Fruit fly (Drosophila melanogaster) whole organism, embryonic: ENCODE data around the gene Prosalpha6T.

Experiments used
- Adf1 ChIP-seq: fragments of 200-800 bp; sonication (Bioruptor generic); IDR thresholded peaks from 2 replicates; pipeline ENCODE4 v1.3.6; 2022; ENCODE audit warnings: missing biosample characterization, missing genetic modification characterization
- Aef1 ChIP-seq: fragments of 200-800 bp; sonication (Bioruptor generic); IDR thresholded peaks from 3 replicates; pipeline ENCODE4 v1.3.6; 2022; ENCODE audit warnings: missing biosample characterization, missing genetic modification characterization
- Bdp1 ChIP-seq: fragments of 200-800 bp; sonication (Bioruptor generic); optimal IDR thresholded peaks from 3 replicates; lab custom pipeline; 2016; ENCODE audit warnings: missing biosample characterization, missing genetic modification characterization
- BtbVII ChIP-seq: fragments of 200-800 bp; sonication (Bioruptor generic); optimal IDR thresholded peaks from 3 replicates; lab custom pipeline; 2017; ENCODE audit warnings: missing biosample characterization, mild to moderate bottlenecking, missing genetic modification characterization
- CG10431 ChIP-seq: fragments of 200-800 bp; sonication (Bioruptor generic); optimal IDR thresholded peaks from 3 replicates; lab custom pipeline; 2018; ENCODE audit warnings: missing biosample characterization, mild to moderate bottlenecking, missing genetic modification characterization
- CG11398 ChIP-seq: fragments of 200-800 bp; sonication (Bioruptor generic); optimal IDR thresholded peaks from 2 replicates; lab custom pipeline; 2016; ENCODE audit warnings: missing biosample characterization, missing genetic modification characterization
- CG12071 ChIP-seq: fragments of 200-800 bp; sonication (Bioruptor generic); optimal IDR thresholded peaks from 3 replicates; lab custom pipeline; 2018; ENCODE audit warnings: missing biosample characterization, mild to moderate bottlenecking, missing genetic modification characterization
- CG1233 ChIP-seq: fragments of 200-800 bp; sonication (Bioruptor generic); optimal IDR thresholded peaks from 4 replicates; lab custom pipeline; 2018; ENCODE audit warnings: missing biosample characterization, mild to moderate bottlenecking, missing genetic modification characterization
- CG12769 ChIP-seq: fragments of 200-800 bp; sonication (Bioruptor generic); optimal IDR thresholded peaks from 2 replicates; lab custom pipeline; 2019; ENCODE audit warnings: missing biosample characterization, mild to moderate bottlenecking, missing genetic modification characterization, moderate library complexity
- CG14667 ChIP-seq: fragments of 200-800 bp; sonication (Bioruptor generic); IDR thresholded peaks from 2 replicates; pipeline ENCODE4 v1.3.6; 2022; ENCODE audit warnings: missing biosample characterization, missing genetic modification characterization
- CG1602 ChIP-seq: fragments of 200-800 bp; sonication (Bioruptor generic); optimal IDR thresholded peaks from 3 replicates; lab custom pipeline; 2016; ENCODE audit warnings: missing biosample characterization, missing genetic modification characterization
- CG2199 ChIP-seq: fragments of 200-800 bp; sonication (Bioruptor generic); IDR thresholded peaks from 3 replicates; pipeline ENCODE4 v1.3.6; 2022; ENCODE audit warnings: missing biosample characterization, missing genetic modification characterization
- CG3726 ChIP-seq: fragments of 200-800 bp; sonication (Bioruptor generic); IDR thresholded peaks from 3 replicates; pipeline ENCODE4, ENCODE4 v1.3.6; 2022; ENCODE audit warnings: missing biosample characterization, missing genetic modification characterization
- CG3995 ChIP-seq: fragments of 200-800 bp; sonication (Bioruptor generic); optimal IDR thresholded peaks from 3 replicates; lab custom pipeline; 2016; ENCODE audit warnings: missing biosample characterization, missing genetic modification characterization
- CG4282 ChIP-seq: fragments of 200-800 bp; sonication (Bioruptor generic); optimal IDR thresholded peaks from 2 replicates; lab custom pipeline; 2016; ENCODE audit warnings: missing biosample characterization, missing genetic modification characterization
- CG4404 ChIP-seq: fragments of 200-800 bp; sonication (Bioruptor generic); IDR thresholded peaks from 2 replicates; pipeline ENCODE4 v1.3.6; 2022; ENCODE audit warnings: missing biosample characterization, missing genetic modification characterization
- CG7839 ChIP-seq: fragments of 200-800 bp; sonication (Bioruptor generic); optimal IDR thresholded peaks from 3 replicates; lab custom pipeline; 2018; ENCODE audit warnings: missing biosample characterization, mild to moderate bottlenecking, missing genetic modification characterization, moderate library complexity
- CG7928 ChIP-seq: fragments of 200-800 bp; sonication (Bioruptor generic); optimal IDR thresholded peaks from 2 replicates; lab custom pipeline; 2017; ENCODE audit warnings: missing biosample characterization, mild to moderate bottlenecking, missing genetic modification characterization
- CG9817 ChIP-seq: fragments of 200-800 bp; sonication (Bioruptor generic); optimal IDR thresholded peaks from 2 replicates; lab custom pipeline; 2018; ENCODE audit warnings: missing biosample characterization, mild to moderate bottlenecking, missing genetic modification characterization, moderate library complexity
- CG9932 ChIP-seq: fragments of 200-800 bp; sonication (Bioruptor generic); IDR thresholded peaks from 2 replicates; pipeline ENCODE4 v1.3.6; 2022; ENCODE audit warnings: missing biosample characterization, missing genetic modification characterization
- D ChIP-seq, 2 experiments: fragments of 200-800 bp in 1 of 2; fragments of >200 bp in 1 of 2; sonication (Bioruptor generic) in 1 of 2; optimal IDR thresholded peaks; 2 replicates in 1 of 2; 3 replicates in 1 of 2; lab custom pipeline; 2017; ENCODE audit warnings: mild to moderate bottlenecking in 1 of 2, missing biosample characterization in 1 of 2, missing genetic modification characterization in 1 of 2, missing genetic modification reagents in 1 of 2
- D19B ChIP-seq: fragments of 200-800 bp; sonication (Bioruptor generic); optimal IDR thresholded peaks from 2 replicates; lab custom pipeline; 2017; ENCODE audit warnings: missing biosample characterization, mild to moderate bottlenecking, missing genetic modification characterization
- Eip74EF ChIP-seq, 2 experiments: fragments of 200-800 bp in 1 of 2; fragments of >200 bp in 1 of 2; sonication (Bioruptor generic) in 1 of 2; optimal IDR thresholded peaks; 2 replicates each; lab custom pipeline; 2017 to 2019; ENCODE audit warnings: missing biosample characterization in 2 of 2, missing genetic modification characterization in 2 of 2, mild to moderate bottlenecking in 1 of 2, moderate library complexity in 1 of 2
- Ets65A ChIP-seq: fragments of 200-800 bp; sonication (Bioruptor generic); peaks from one replicate; lab custom pipeline; 2016; ENCODE audit warnings: missing biosample characterization, missing genetic modification characterization
- Hr78 ChIP-seq, 2 experiments: fragments of 200-800 bp in 1 of 2; fragments of >200 bp in 1 of 2; sonication (Bioruptor generic) in 1 of 2; optimal IDR thresholded peaks; 2 replicates each; lab custom pipeline; 2017 to 2019; ENCODE audit warnings: missing biosample characterization in 2 of 2, missing genetic modification characterization in 2 of 2, mild to moderate bottlenecking in 1 of 2, moderate library complexity in 1 of 2
- NC2α ChIP-seq: fragments of 200-800 bp; sonication (Bioruptor generic); optimal IDR thresholded peaks from 2 replicates; lab custom pipeline; 2016; ENCODE audit warnings: missing biosample characterization, missing genetic modification characterization
- NFAT ChIP-seq: fragments of 200-800 bp; sonication (Bioruptor generic); IDR thresholded peaks from 2 replicates; pipeline ENCODE4 v1.3.6; 2022; ENCODE audit warnings: missing biosample characterization, missing genetic modification characterization
- Sry-β ChIP-seq: fragments of 200-800 bp; sonication (Bioruptor generic); optimal IDR thresholded peaks from 2 replicates; lab custom pipeline; 2018; ENCODE audit warnings: missing biosample characterization, mild to moderate bottlenecking, missing genetic modification characterization, moderate library complexity
- TFAM ChIP-seq: fragments of 200-800 bp; sonication (Bioruptor generic); optimal IDR thresholded peaks from 2 replicates; lab custom pipeline; 2017; ENCODE audit warnings: missing biosample characterization, missing genetic modification characterization, inconsistent platforms
- Xbp1 ChIP-seq: fragments of 200-800 bp; sonication (Bioruptor generic); optimal IDR thresholded peaks from 3 replicates; lab custom pipeline; 2016; ENCODE audit warnings: missing biosample characterization, mild to moderate bottlenecking, missing genetic modification characterization
- Xrp1 ChIP-seq: fragments of 200-800 bp; sonication (Bioruptor generic); IDR thresholded peaks from 2 replicates; pipeline ENCODE4 v1.3.6; 2022; ENCODE audit warnings: missing biosample characterization, missing genetic modification characterization
- ab ChIP-seq: fragments of 200-800 bp; sonication (Bioruptor generic); optimal IDR thresholded peaks from 2 replicates; lab custom pipeline; 2016; ENCODE audit warnings: missing biosample characterization, missing genetic modification characterization
- bab2 ChIP-seq: fragments of 200-800 bp; sonication (Bioruptor generic); optimal IDR thresholded peaks from 2 replicates; lab custom pipeline; 2016; ENCODE audit warnings: missing biosample characterization, missing genetic modification characterization
- crp ChIP-seq, 2 experiments: fragments of 200-800 bp; sonication (Bioruptor generic); optimal IDR thresholded peaks; 2 replicates in 1 of 2; 3 replicates in 1 of 2; lab custom pipeline; 2017; ENCODE audit warnings: missing biosample characterization in 2 of 2, missing genetic modification characterization in 2 of 2, mild to moderate bottlenecking in 1 of 2, moderate library complexity in 1 of 2
- dati ChIP-seq: fragments of 200-800 bp; sonication (Bioruptor generic); IDR thresholded peaks from 2 replicates; pipeline ENCODE4 v1.3.6; 2022; ENCODE audit warnings: missing biosample characterization, missing genetic modification characterization
- disco-r ChIP-seq: fragments of 200-800 bp; sonication (Bioruptor generic); optimal IDR thresholded peaks from 2 replicates; lab custom pipeline; 2016; ENCODE audit warnings: missing biosample characterization, missing genetic modification characterization
- gsb ChIP-seq: fragments of 200-800 bp; sonication (Bioruptor generic); IDR thresholded peaks from 2 replicates; pipeline ENCODE4 v1.3.6; 2022; ENCODE audit warnings: missing biosample characterization, missing genetic modification characterization
- hbn ChIP-seq: fragments of 200-800 bp; sonication (Bioruptor generic); IDR thresholded peaks from 2 replicates; pipeline ENCODE4 v1.3.6; 2022; ENCODE audit warnings: missing biosample characterization, missing genetic modification characterization; ENCODE audit not compliant: partially characterized antibody
- insv ChIP-seq, 2 experiments: fragments of 200-800 bp; sonication (Bioruptor generic); optimal IDR thresholded peaks; 3 replicates each; lab custom pipeline; 2016 to 2018; ENCODE audit warnings: missing biosample characterization in 2 of 2, missing genetic modification characterization in 2 of 2
- jigr1 ChIP-seq: fragments of 200-800 bp; sonication (Bioruptor generic); IDR thresholded peaks from 3 replicates; pipeline ENCODE4 v1.3.6; 2022; ENCODE audit warnings: missing biosample characterization, missing genetic modification characterization
- lmd ChIP-seq: fragments of 200-800 bp; sonication (Bioruptor generic); IDR thresholded peaks from 2 replicates; pipeline ENCODE4 v1.3.6; 2022; ENCODE audit warnings: missing biosample characterization, missing genetic modification characterization
- maf-S ChIP-seq: fragments of 200-800 bp; sonication (Bioruptor generic); optimal IDR thresholded peaks from 2 replicates; lab custom pipeline; 2016; ENCODE audit warnings: missing biosample characterization, missing genetic modification characterization
- mld ChIP-seq: fragments of 200-800 bp; sonication (Bioruptor generic); IDR thresholded peaks from 3 replicates; pipeline ENCODE4 v1.3.6; 2022; ENCODE audit warnings: missing biosample characterization, missing genetic modification characterization; ENCODE audit not compliant: partially characterized antibody
- nerfin-2 ChIP-seq: fragments of 200-800 bp; sonication (Bioruptor generic); IDR thresholded peaks from 2 replicates; pipeline ENCODE4 v1.3.6; 2022; ENCODE audit warnings: missing biosample characterization, missing genetic modification characterization; ENCODE audit not compliant: partially characterized antibody
- onecut ChIP-seq: fragments of 200-800 bp; sonication (Bioruptor generic); IDR thresholded peaks from 2 replicates; pipeline ENCODE4 v1.3.6; 2022; ENCODE audit warnings: missing biosample characterization, missing genetic modification characterization
- phol ChIP-seq: fragments of 200-800 bp; sonication (Bioruptor generic); optimal IDR thresholded peaks from 3 replicates; lab custom pipeline; 2018; ENCODE audit warnings: missing biosample characterization, mild to moderate bottlenecking, missing genetic modification characterization, moderate library complexity
- pita ChIP-seq: fragments of 200-800 bp; sonication (Bioruptor generic); optimal IDR thresholded peaks from 2 replicates; lab custom pipeline; 2017; ENCODE audit warnings: missing biosample characterization, mild to moderate bottlenecking, missing genetic modification characterization
- pum ChIP-seq: fragments of 200-800 bp; sonication (Bioruptor generic); optimal IDR thresholded peaks from 2 replicates; lab custom pipeline; 2016; ENCODE audit warnings: missing biosample characterization, missing genetic modification characterization
- sd ChIP-seq: fragments of 200-800 bp; sonication (Bioruptor generic); optimal IDR thresholded peaks from 3 replicates; lab custom pipeline; 2018; ENCODE audit warnings: missing biosample characterization, mild to moderate bottlenecking, missing genetic modification characterization, moderate library complexity
- sens-2 ChIP-seq: fragments of 200-800 bp; sonication (Bioruptor generic); IDR thresholded peaks from 2 replicates; pipeline ENCODE4 v1.3.6; 2022; ENCODE audit warnings: missing biosample characterization, missing genetic modification characterization
- so ChIP-seq: fragments of 200-800 bp; sonication (Bioruptor generic); IDR thresholded peaks from 3 replicates; pipeline ENCODE4 v1.3.6; 2022; ENCODE audit warnings: missing biosample characterization, missing genetic modification characterization

Prosalpha6T gene

DNA sequence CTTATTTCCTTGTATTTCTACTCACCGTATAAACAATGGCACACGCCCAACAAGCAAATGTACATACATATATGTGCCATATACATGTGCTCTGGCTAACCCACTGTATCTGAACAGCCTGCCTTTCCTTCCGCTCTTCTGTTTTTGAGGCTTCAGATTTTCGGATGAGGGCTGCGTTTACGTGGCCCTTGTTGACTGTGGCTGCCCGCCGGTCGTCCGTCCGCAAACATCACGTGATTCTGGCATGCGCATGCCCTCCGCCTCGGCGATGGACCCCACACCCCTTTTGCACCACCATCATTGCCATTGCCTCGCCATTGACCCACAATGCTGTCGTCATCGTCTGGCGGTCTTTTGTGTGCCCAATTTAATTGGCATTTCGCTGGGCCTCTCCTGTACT, 26.6 kb upstream of the Prosalpha6T start (continued):
- TF ChIP-seq CG9932 (GFP tag; lab: Robert Waterston, UW) (no peak), TFAM (GFP tag; lab: Kevin White, UChicago) (no peak), CG11398 (GFP tag; lab: Kevin White, UChicago) (peak; percentile 53), CG3726 (no peak), BtbVII (no peak), gsb (GFP tag; lab: Robert Waterston, UW) (no peak), Bdp1 (GFP tag; lab: Kevin White, UChicago) (no peak), bab2 (GFP tag; lab: Kevin White, UChicago) (peak; percentile 5), CG7839 (tag; lab: Kevin White, UChicago) (no peak), mld (GFP tag; lab: Robert Waterston, UW) (no peak), CG12071 (peak; percentile 61), phol (tag; lab: Kevin White, UChicago) (no peak), CG12769 (tag; lab: Kevin White, UChicago) (peak; percentile 85), insv (GFP tag; optimal IDR thresholded peaks at IDR 0.05; lab: Kevin White, UChicago) (no peak), Adf1 (GFP tag; lab: Robert Waterston, UW) (peak; percentile 36; the same call in 1 of the 2 replicates), disco-r (GFP tag; lab: Kevin White, UChicago) (no peak), Xrp1 (GFP tag; lab: Robert Waterston, UW) (peak; percentile 44; the same call in 1 of the 2 replicates), Aef1 (GFP tag; lab: Robert Waterston, UW) (no peak), pita (GFP tag; lab: Kevin White, UChicago) (no peak), onecut (GFP tag; lab: Robert Waterston, UW) (peak; percentile 54), CG1602 (GFP tag; lab: Kevin White, UChicago) (no peak), NC2α (GFP tag; lab: Kevin White, UChicago) (peak; percentile 17), CG4404 (GFP tag; lab: Robert Waterston, UW) (no peak), so (GFP tag; lab: Robert Waterston, UW) (peak; percentile 51; the same call in 1 of the 3 replicates), CG7928 (GFP tag; lab: Kevin White, UChicago) (no peak), CG1233 (GFP tag; lab: Kevin White, UChicago) (peak; percentile 29), CG14667 (GFP tag; lab: Robert Waterston, UW) (no peak), pum (GFP tag; lab: Kevin White, UChicago) (no peak), sd (tag; lab: Kevin White, UChicago) (peak; percentile 84), jigr1 (GFP tag; lab: Robert Waterston, UW) (no peak), maf-S (GFP tag; lab: Kevin White, UChicago) (no peak), nerfin-2 (no peak), Hr78 (GFP tag; optimal IDR thresholded peaks at IDR 0.05; lab: Kevin White, UChicago) (peak in 1 of 2 experiments; percentile 17), dati (GFP tag; lab: Robert Waterston, UW) (no peak), Ets65A (GFP tag; lab: Kevin White, UChicago) (no peak), D (optimal IDR thresholded peaks at IDR 0.05; lab: Kevin White, UChicago) (no peak), D (GFP tag; optimal IDR thresholded peaks at IDR 0.05; lab: Kevin White, UChicago) (peak; percentile 37), Xbp1 (GFP tag; lab: Kevin White, UChicago) (peak; percentile 47), CG3995 (no peak), ab (GFP tag; lab: Kevin White, UChicago) (no peak), CG10431 (GFP tag; lab: Kevin White, UChicago) (no peak), lmd (no peak), CG9817 (tag; lab: Kevin White, UChicago) (no peak), NFAT (no peak), hbn (no peak), crp (GFP tag; optimal IDR thresholded peaks at IDR 0.05; lab: Kevin White, UChicago) (peak in 1 of 2 experiments; percentile 7), CG2199 (peak; percentile 88; the same call in 2 of the 3 replicates), sens-2 (no peak; the same call in 1 of the 2 replicates), D19B (GFP tag; lab: Kevin White, UChicago) (no peak), Eip74EF (GFP tag; optimal IDR thresholded peaks at IDR 0.05; lab: Kevin White, UChicago) (peak in 1 of 2 experiments; percentile 61), CG4282 (GFP tag; lab: Kevin White, UChicago) (no peak), Sry-β (GFP tag; lab: Kevin White, UChicago) (no peak)
